Worm (Caenorhabditis elegans) whole organism, L1 larva: Measurements from ENCODE around the gene str-244.
A peak's percentile ranks its signal among the peaks of the same experiment; 100 is the strongest.

Experiments used
- C04F5.9 ChIP-seq: sonication (generic microtip); optimal IDR thresholded peaks from 2 replicates; lab custom pipeline; 2016; ENCODE audit warnings: missing genetic modification characterization, missing compliant biosample characterization
- C34B4.2 ChIP-seq: sonication (generic microtip); optimal IDR thresholded peaks from 2 replicates; lab custom pipeline; 2017; ENCODE audit warnings: mild to moderate bottlenecking, missing genetic modification characterization, missing compliant biosample characterization
- Y116A8C.19 ChIP-seq: sonication (generic microtip); optimal IDR thresholded peaks from 2 replicates; lab custom pipeline; 2016; ENCODE audit warnings: missing compliant biosample characterization, missing genetic modification characterization, borderline replicate concordance
- aha-1 ChIP-seq: fragments of 150-350 bp; optimal IDR thresholded peaks from 2 replicates; lab custom pipeline; 2014; ENCODE audit warnings: missing biosample characterization, missing genetic modification characterization
- aly-2 ChIP-seq: fragments of 150-350 bp; optimal IDR thresholded peaks from 2 replicates; lab custom pipeline; 2014; ENCODE audit warnings: missing biosample characterization, missing genetic modification characterization
- ceh-82 ChIP-seq, 3 experiments: fragments of 150-350 bp in 1 of 3; sonication (generic microtip) in 2 of 3; optimal IDR thresholded peaks; 2 replicates each; lab custom pipeline; 2014 to 2017; ENCODE audit warnings: missing biosample characterization in 3 of 3, missing genetic modification characterization in 3 of 3
- efl-1 ChIP-seq, 4 experiments: fragments of 150-350 bp; optimal IDR thresholded peaks in 3 of 4; peaks in 1 of 4; 1 replicate in 1 of 4; 2 replicates in 3 of 4; lab custom pipeline; 2014; ENCODE audit warnings: missing biosample characterization in 2 of 4, missing genetic modification characterization in 2 of 4, missing genetic modification reagents in 2 of 4
- efl-3 ChIP-seq: fragments of 200-800 bp; sonication (Bioruptor generic); optimal IDR thresholded peaks from 2 replicates; lab custom pipeline; 2018; ENCODE audit warnings: mild to moderate bottlenecking, missing genetic modification characterization, missing compliant biosample characterization
- egl-13 ChIP-seq: sonication (generic microtip); optimal IDR thresholded peaks from 2 replicates; lab custom pipeline; 2016; ENCODE audit warnings: missing genotype, missing genetic modification reagents, missing genetic modification characterization, missing compliant biosample characterization
- egl-27 ChIP-seq, 2 experiments: fragments of 150-350 bp in 1 of 2; sonication (generic microtip); optimal IDR thresholded peaks; 3 replicates each; lab custom pipeline; 2017 to 2018; ENCODE audit warnings: missing biosample characterization in 2 of 2, missing genetic modification characterization in 2 of 2, missing genetic modification reagents in 2 of 2
- elt-2 ChIP-seq: sonication (generic microtip); optimal IDR thresholded peaks from 2 replicates; lab custom pipeline; 2016; ENCODE audit warnings: missing genetic modification characterization, mild to moderate bottlenecking, inconsistent platforms, missing compliant biosample characterization, missing genetic modification reagents
- elt-3 ChIP-seq, 6 experiments: fragments of 150-350 bp in 1 of 6; sonication (generic microtip); optimal IDR thresholded peaks; 2 replicates each; lab custom pipeline; 2017 to 2018; ENCODE audit warnings: missing biosample characterization in 6 of 6, missing genetic modification characterization in 6 of 6, inconsistent platforms in 1 of 6
- fkh-10 ChIP-seq: sonication (generic microtip); optimal IDR thresholded peaks from 2 replicates; lab custom pipeline; 2017; ENCODE audit warnings: missing biosample characterization, missing genetic modification reagents, missing genetic modification characterization
- fkh-4 ChIP-seq: sonication (generic microtip); optimal IDR thresholded peaks from 2 replicates; lab custom pipeline; 2016; ENCODE audit warnings: missing compliant biosample characterization, missing genetic modification characterization, borderline replicate concordance
- fkh-8 ChIP-seq: sonication (generic microtip); optimal IDR thresholded peaks from 2 replicates; lab custom pipeline; 2016; ENCODE audit warnings: mild to moderate bottlenecking, missing genetic modification characterization, missing compliant biosample characterization
- fos-1 ChIP-seq: fragments of 150-350 bp; optimal IDR thresholded peaks from 2 replicates; lab custom pipeline; 2014; ENCODE audit warnings: missing biosample characterization, missing genetic modification characterization
- hlh-17 ChIP-seq: fragments of 200-800 bp; sonication (Bioruptor generic); optimal IDR thresholded peaks from 2 replicates; lab custom pipeline; 2018; ENCODE audit warnings: missing genetic modification characterization, mild to moderate bottlenecking, missing compliant biosample characterization, moderate library complexity, borderline replicate concordance
- hlh-4 ChIP-seq: sonication (generic microtip); optimal IDR thresholded peaks from 2 replicates; lab custom pipeline; 2016; ENCODE audit warnings: mild to moderate bottlenecking, missing genetic modification characterization, missing compliant biosample characterization
- hpl-2 ChIP-seq: fragments of 150-350 bp; optimal IDR thresholded peaks from 2 replicates; lab custom pipeline; 2014; ENCODE audit warnings: missing biosample characterization, missing genetic modification reagents, missing genetic modification characterization
- isw-1 ChIP-seq: fragments of 200-800 bp; sonication (Bioruptor generic); IDR thresholded peaks from 2 replicates; pipeline ENCODE4 v1.3.6; 2022; ENCODE audit warnings: missing genetic modification characterization, missing compliant biosample characterization
- lin-14 ChIP-seq: fragments of 200-800 bp; sonication (Bioruptor generic); optimal IDR thresholded peaks from 2 replicates; lab custom pipeline; 2018; ENCODE audit warnings: mild to moderate bottlenecking, missing genetic modification characterization, moderate library complexity, missing compliant biosample characterization
- lsy-2 ChIP-seq, 2 experiments: fragments of 150-350 bp; optimal IDR thresholded peaks; 2 replicates each; lab custom pipeline; 2014; ENCODE audit warnings: missing biosample characterization in 2 of 2, missing genetic modification characterization in 2 of 2
- nhr-11 ChIP-seq: fragments of 150-350 bp; optimal IDR thresholded peaks from 2 replicates; lab custom pipeline; 2014; ENCODE audit warnings: missing biosample characterization, missing genetic modification characterization
- nhr-20 ChIP-seq: sonication (generic microtip); optimal IDR thresholded peaks from 2 replicates; lab custom pipeline; 2016; ENCODE audit warnings: mild to moderate bottlenecking, missing genetic modification characterization, missing compliant biosample characterization
- nhr-237 ChIP-seq: fragments of 150-350 bp; optimal IDR thresholded peaks from 2 replicates; lab custom pipeline; 2014; ENCODE audit warnings: missing biosample characterization, missing genetic modification characterization
- nhr-90 ChIP-seq: sonication (generic microtip); optimal IDR thresholded peaks from 2 replicates; lab custom pipeline; 2016; ENCODE audit warnings: mild to moderate bottlenecking, missing genetic modification characterization, missing compliant biosample characterization; ENCODE audit not compliant: poor library complexity
- pag-3 ChIP-seq: sonication (generic microtip); optimal IDR thresholded peaks from 2 replicates; lab custom pipeline; 2017; ENCODE audit warnings: missing genetic modification characterization, mild to moderate bottlenecking, missing compliant biosample characterization, antibody characterized with exemption, borderline replicate concordance; ENCODE audit not compliant: insufficient read depth
- pax-3 ChIP-seq: fragments of 200-800 bp; sonication (Bioruptor generic); optimal IDR thresholded peaks from 2 replicates; lab custom pipeline; 2018; ENCODE audit warnings: mild to moderate bottlenecking, missing genetic modification characterization, moderate library complexity, missing compliant biosample characterization
- snpc-4 ChIP-seq: fragments of 150-350 bp; optimal IDR thresholded peaks from 2 replicates; lab custom pipeline; 2014; ENCODE audit warnings: missing biosample characterization, missing genetic modification characterization
- snu-23 ChIP-seq: sonication (generic microtip); optimal IDR thresholded peaks from 2 replicates; lab custom pipeline; 2016; ENCODE audit warnings: missing genetic modification characterization, missing compliant biosample characterization
- swsn-7 ChIP-seq: sonication (generic microtip); optimal IDR thresholded peaks from 2 replicates; lab custom pipeline; 2016; ENCODE audit warnings: missing genetic modification characterization, missing compliant biosample characterization
- unc-62 ChIP-seq: fragments of 150-350 bp; optimal IDR thresholded peaks from 2 replicates; lab custom pipeline; 2014; ENCODE audit warnings: missing biosample characterization, missing genetic modification reagents, missing genetic modification characterization
- unc-98 ChIP-seq: fragments of 200-800 bp; sonication (Bioruptor generic); IDR thresholded peaks from 2 replicates; pipeline ENCODE4 v1.3.6; 2022; ENCODE audit warnings: missing genetic modification characterization, missing compliant biosample characterization
- vab-15 ChIP-seq: sonication (generic microtip); optimal IDR thresholded peaks from 2 replicates; lab custom pipeline; 2017; ENCODE audit warnings: missing genotype, mild to moderate bottlenecking, missing genetic modification characterization, missing compliant biosample characterization
- zag-1 ChIP-seq: fragments of 150-350 bp; optimal IDR thresholded peaks from 2 replicates; lab custom pipeline; 2014; ENCODE audit warnings: missing biosample characterization, missing genetic modification characterization

Gene str-244

ce11 chrV:3058996-3059395 lies at the start of gene str-244:
Gene str-244 (minus strand): TSS chrV:3059096.
- TF ChIP-seq nhr-90 (tag; lab: Kevin White, UChicago) (no peak), hlh-17 (GFP tag; lab: Kevin White, UChicago) (no peak), hpl-2 (GFP tag; lab: Kevin White, UChicago) (no peak), efl-1 (optimal IDR thresholded peaks at IDR 0.05; lab: Kevin White, UChicago) (no peak), efl-1 (GFP tag; optimal IDR thresholded peaks at IDR 0.05 in 1 of 2; lab: Kevin White, UChicago) (no peak), nhr-237 (no peak), unc-98 (no peak), ceh-82 (tag; optimal IDR thresholded peaks at IDR 0.05; lab: Kevin White, UChicago) (no peak), zag-1 (tag; lab: Kevin White, UChicago) (no peak)

DNA sequence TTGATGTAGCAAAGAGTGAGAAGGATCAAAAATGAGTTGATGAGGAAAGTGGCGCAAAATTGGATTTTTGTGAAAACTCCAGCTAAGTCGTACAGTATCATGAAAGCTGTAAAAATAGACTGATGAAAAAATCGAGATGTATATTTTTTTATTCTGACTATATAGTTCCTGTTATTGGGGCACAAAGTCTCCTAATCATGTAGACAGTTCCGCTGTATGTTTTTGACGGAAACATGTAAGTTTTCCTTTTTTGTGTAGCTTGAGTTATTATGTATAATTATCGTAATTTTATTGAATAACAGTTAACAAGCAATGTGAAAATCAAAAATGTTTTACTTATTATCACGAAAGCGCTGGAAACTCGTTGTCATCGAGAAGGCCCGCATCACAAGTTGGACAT lies 48.6 kb upstream of the str-244 start, which contains the start of gene str-68:
TSS of gene str-68 (minus strand) at position 101 of the 400 bp plus-strand sequence.
- TF ChIP-seq Y116A8C.19 (tag; lab: Kevin White, UChicago) = no peak
- no peak for TF ChIP-seq egl-13 (tag; lab: Kevin White, UChicago)
- TF ChIP-seq efl-3 (GFP tag; lab: Kevin White, UChicago) = no peak
- TF ChIP-seq swsn-7 (tag; lab: Kevin White, UChicago) = no peak
- no peak for TF ChIP-seq elt-3 (tag; optimal IDR thresholded peaks at IDR 0.05; lab: Kevin White, UChicago)
- TF ChIP-seq aha-1 (tag; lab: Kevin White, UChicago) = no peak
- no peak for TF ChIP-seq nhr-11 (tag; lab: Kevin White, UChicago)
- TF ChIP-seq unc-62 (GFP tag; lab: Kevin White, UChicago) = no peak
- no peak for TF ChIP-seq lsy-2 (tag; optimal IDR thresholded peaks at IDR 0.05; lab: Kevin White, UChicago)
- no peak for TF ChIP-seq fkh-4 (tag; lab: Kevin White, UChicago)
- no peak for TF ChIP-seq C34B4.2 (tag; lab: Kevin White, UChicago)
- TF ChIP-seq hlh-4 (tag; lab: Kevin White, UChicago) = no peak
- TF ChIP-seq nhr-90 (tag; lab: Kevin White, UChicago) = no peak
- TF ChIP-seq fos-1 (tag; lab: Kevin White, UChicago) = no peak
- no peak for TF ChIP-seq snu-23 (GFP tag; lab: Kevin White, UChicago)

DNA sequence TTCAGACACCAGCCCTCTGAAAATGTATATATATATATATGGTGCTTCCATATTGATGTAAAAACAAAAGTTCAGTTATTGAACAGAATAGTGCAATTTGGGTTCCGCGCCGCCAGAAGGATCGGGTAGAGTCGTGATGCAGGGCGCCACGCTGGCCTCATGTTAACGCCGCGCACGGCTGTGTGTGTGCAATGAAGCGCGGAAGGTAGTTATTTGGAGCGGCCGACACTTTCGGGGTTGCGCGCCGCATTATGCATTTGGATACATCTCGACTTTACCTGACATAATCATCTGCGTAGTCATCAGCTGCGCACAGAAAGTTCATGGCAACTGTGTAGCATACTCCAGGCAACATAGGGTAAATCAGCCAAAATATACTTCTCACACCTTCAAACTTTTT lies 47.9 kb upstream of the str-244 start:
- TF ChIP-seq snpc-4 (tag; lab: Kevin White, UChicago) (peak; percentile 25), fkh-10 (GFP tag; lab: Kevin White, UChicago) (no peak)

DNA sequence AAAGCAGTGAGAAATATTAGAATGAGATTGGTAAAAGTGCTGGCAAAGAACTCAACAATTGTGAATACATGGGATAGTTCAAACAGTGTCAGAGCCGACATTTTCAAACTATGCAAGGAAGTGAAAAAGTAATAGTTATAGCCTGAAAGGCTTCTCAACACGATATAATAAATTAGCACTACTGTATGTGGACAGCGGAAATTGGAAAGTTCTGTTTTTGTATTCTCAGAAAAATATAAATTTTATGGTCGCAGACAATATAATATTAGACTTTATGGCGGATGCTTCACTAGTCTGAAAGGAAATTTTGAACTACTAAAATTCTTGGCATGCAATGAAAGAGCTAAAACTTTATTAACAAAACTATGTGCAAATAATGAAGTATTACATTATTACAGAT lies 46.9 kb upstream of the str-244 start, which contains the start of gene str-69:
TSS of gene str-69 (minus strand) at position 101 of the 400 bp plus-strand sequence.
- no peak for TF ChIP-seq hlh-4 (tag; lab: Kevin White, UChicago)
- no peak for TF ChIP-seq fos-1 (tag; lab: Kevin White, UChicago)
- TF ChIP-seq egl-27 (tag; optimal IDR thresholded peaks at IDR 0.05; lab: Kevin White, UChicago) = no peak
- TF ChIP-seq vab-15 (tag; lab: Kevin White, UChicago) = no peak
- no peak for TF ChIP-seq aly-2 (tag; lab: Kevin White, UChicago)
- TF ChIP-seq nhr-90 (tag; lab: Kevin White, UChicago) = no peak
- no peak for TF ChIP-seq elt-2
- no peak for TF ChIP-seq fkh-8
- TF ChIP-seq lin-14 (GFP tag; lab: Kevin White, UChicago) = no peak
- TF ChIP-seq nhr-20 (tag; lab: Kevin White, UChicago) = no peak
- no peak for TF ChIP-seq pax-3 (tag; lab: Kevin White, UChicago)
- no peak for TF ChIP-seq isw-1
- no peak for TF ChIP-seq pag-3
- no peak for TF ChIP-seq C04F5.9 (tag; lab: Kevin White, UChicago)
